Fruit fly (Drosophila melanogaster): Measurements from ENCODE around the gene CG40470.
A peak's percentile ranks its signal among the peaks of the same experiment; 100 is the strongest.
"Not testable (repeated sequence)": the region's sequence is repeated elsewhere in the genome, so short reads cannot be mapped to it uniquely, and the experiment has no call there.

The CG40470 gene

DNA sequence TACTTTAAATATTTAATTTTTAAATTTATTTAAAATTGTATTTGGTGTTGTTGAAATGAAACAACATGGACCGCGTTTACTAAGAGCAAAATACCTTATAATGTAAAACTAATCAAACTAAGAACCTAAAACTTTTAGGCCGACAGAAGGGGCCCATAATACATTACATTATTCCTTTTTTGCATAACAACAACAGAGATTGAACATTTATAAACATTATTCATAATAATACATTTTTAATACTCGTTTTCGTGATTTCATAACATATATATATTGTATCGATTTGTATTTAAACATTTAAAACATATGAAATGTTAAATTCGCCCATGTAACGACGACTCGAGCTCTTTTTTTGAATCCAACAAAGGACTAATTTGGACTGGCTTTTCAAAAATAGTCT lies at the start of gene CG40470:
CG40470 (minus strand) TSS at position 101 of the 400 bp plus-strand sequence.
- TF ChIP-seq CG6689 (GFP tag; IDR thresholded peaks at IDR 0.05) (no peak), CG12391 (tag; optimal IDR thresholded peaks at IDR 0.05) (no peak), CG15073 (GFP tag; optimal IDR thresholded peaks at IDR 0.05) (no peak), CG4617 (GFP tag; optimal IDR thresholded peaks at IDR 0.05; ENCODE audit: borderline replicate concordance) (no peak), wdn (GFP tag; IDR thresholded peaks at IDR 0.05) (no peak), zfh2 (GFP tag; optimal IDR thresholded peaks at IDR 0.05) (no peak), ash1 (GFP tag; optimal IDR thresholded peaks at IDR 0.05) (no peak), HLHmδ (GFP tag; optimal IDR thresholded peaks at IDR 0.05) (no peak), Adf1 (GFP tag; IDR thresholded peaks at IDR 0.05) (no peak), CG31365 (tag; optimal IDR thresholded peaks at IDR 0.05) (no peak), CG6813 (GFP tag; optimal IDR thresholded peaks at IDR 0.05) (no peak), CG34376 (GFP tag; optimal IDR thresholded peaks at IDR 0.05) (no peak), eve (GFP tag; optimal IDR thresholded peaks at IDR 0.05) (no peak), CG4424 (GFP tag; optimal IDR thresholded peaks at IDR 0.05) (no peak), Myb (GFP tag; optimal IDR thresholded peaks at IDR 0.05) (no peak), B-H1 (GFP tag; IDR thresholded peaks at IDR 0.05) (no peak), CG6791 (GFP tag; IDR thresholded peaks at IDR 0.05; ENCODE audit: partially characterized antibody) (no peak), CG7357 (GFP tag; IDR thresholded peaks at IDR 0.05) (no peak), vfl (GFP tag; optimal IDR thresholded peaks at IDR 0.05) (no peak)

DNA sequence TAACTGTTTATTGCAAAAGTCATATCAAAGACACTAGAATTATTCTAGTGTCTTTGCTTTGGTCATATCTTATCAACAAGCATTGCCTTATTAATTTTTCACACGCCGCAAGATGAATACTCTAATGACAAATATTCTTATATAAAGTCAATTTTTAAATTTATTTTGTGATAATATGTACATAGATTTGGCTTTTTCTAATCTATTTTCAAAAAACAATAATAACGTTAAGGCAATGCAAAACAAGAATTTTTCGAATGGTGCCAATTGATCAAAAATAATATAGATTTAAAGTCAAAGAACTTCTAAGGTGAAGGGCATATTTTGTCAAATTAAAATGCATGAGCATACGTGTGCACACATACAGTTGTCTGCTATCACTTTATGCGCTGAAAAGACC lies 47.8 kb upstream of the CG40470 start:
- peak; percentile 63 for TF ChIP-seq D19A (tag; optimal IDR thresholded peaks at IDR 0.05)
- TF ChIP-seq row (GFP tag; IDR thresholded peaks at IDR 0.05) = peak; percentile 66; the same call in 2 of the 3 replicates
- TF ChIP-seq Trl (optimal IDR thresholded peaks at IDR 0.05) = peak in 1 of 2 experiments; percentile 24
- not testable (repeated sequence) for TF ChIP-seq Trl (GFP tag; optimal IDR thresholded peaks at IDR 0.05)

DNA sequence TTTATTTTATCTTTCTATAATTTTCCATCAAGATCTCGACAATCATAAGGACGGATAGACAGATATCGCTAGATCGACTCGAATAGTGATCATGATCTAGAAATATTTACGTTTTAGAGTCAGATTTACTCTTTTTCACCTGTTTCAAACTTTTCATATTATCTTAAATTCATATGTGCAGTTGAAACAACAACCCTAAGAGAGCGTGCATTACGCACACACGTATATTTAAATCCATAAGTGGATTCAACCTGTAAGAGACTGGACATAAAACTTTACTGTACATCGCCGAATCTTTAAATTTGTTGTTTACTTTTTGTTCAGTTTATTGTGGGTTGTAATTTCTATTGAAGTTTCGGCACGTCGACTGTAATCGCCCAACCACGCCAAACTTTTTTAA lies 43.6 kb upstream of the CG40470 start:
- TF ChIP-seq BtbVII (GFP tag; optimal IDR thresholded peaks at IDR 0.05) (no peak), Hr51 (GFP tag; optimal IDR thresholded peaks at IDR 0.05) (no peak), CG11398 (GFP tag; optimal IDR thresholded peaks at IDR 0.05) (no peak), Trl (optimal IDR thresholded peaks at IDR 0.05) (no peak), Trl (GFP tag; optimal IDR thresholded peaks at IDR 0.05) (no peak), ken (GFP tag; IDR thresholded peaks at IDR 0.05) (no peak), Dbx (GFP tag; IDR thresholded peaks at IDR 0.05) (no peak), ssp (GFP tag; IDR thresholded peaks at IDR 0.05) (peak; percentile 65), CG14860 (GFP tag; IDR thresholded peaks at IDR 0.05; ENCODE audit: partially characterized antibody) (no peak), usp (GFP tag; optimal IDR thresholded peaks at IDR 0.05) (no peak), stc (GFP tag; IDR thresholded peaks at IDR 0.05) (no peak), CG2129 (GFP tag; IDR thresholded peaks at IDR 0.05; ENCODE audit: partially characterized antibody) (no peak), cwo (GFP tag; optimal IDR thresholded peaks at IDR 0.05) (no peak), danr (GFP tag; IDR thresholded peaks at IDR 0.05) (no peak), CG12155 (GFP tag; optimal IDR thresholded peaks at IDR 0.05) (no peak), tap (tag; optimal IDR thresholded peaks at IDR 0.05) (no peak), ara (GFP tag; IDR thresholded peaks at IDR 0.05) (no peak), cato (GFP tag; optimal IDR thresholded peaks at IDR 0.05; ENCODE audit: borderline replicate concordance) (no peak), CG2199 (GFP tag; IDR thresholded peaks at IDR 0.05) (peak; percentile 42; the same call in 1 of the 3 replicates), CG12236 (GFP tag; optimal IDR thresholded peaks at IDR 0.05) (no peak), CG16863 (GFP tag; optimal IDR thresholded peaks at IDR 0.05) (no peak), CG11093 (GFP tag; IDR thresholded peaks at IDR 0.05) (no peak), pan (optimal IDR thresholded peaks at IDR 0.05) (no peak), pan (GFP tag; optimal IDR thresholded peaks at IDR 0.05 in 1 of 2, IDR thresholded peaks at IDR 0.05 in 1 of 2) (no peak), Sry-β (GFP tag; optimal IDR thresholded peaks at IDR 0.05) (no peak), Chrac-16 (GFP tag; optimal IDR thresholded peaks at IDR 0.05) (no peak), Ets97D (GFP tag; optimal IDR thresholded peaks at IDR 0.05) (no peak), CG1024 (GFP tag; IDR thresholded peaks at IDR 0.05) (peak; percentile 61; the same call in 1 of the 2 replicates), az2 (GFP tag; optimal IDR thresholded peaks at IDR 0.05) (no peak), ranshi (GFP tag; IDR thresholded peaks at IDR 0.05) (no peak)
